Worm (Caenorhabditis elegans): Measurements from ENCODE around the gene AH9.6.

DNA sequence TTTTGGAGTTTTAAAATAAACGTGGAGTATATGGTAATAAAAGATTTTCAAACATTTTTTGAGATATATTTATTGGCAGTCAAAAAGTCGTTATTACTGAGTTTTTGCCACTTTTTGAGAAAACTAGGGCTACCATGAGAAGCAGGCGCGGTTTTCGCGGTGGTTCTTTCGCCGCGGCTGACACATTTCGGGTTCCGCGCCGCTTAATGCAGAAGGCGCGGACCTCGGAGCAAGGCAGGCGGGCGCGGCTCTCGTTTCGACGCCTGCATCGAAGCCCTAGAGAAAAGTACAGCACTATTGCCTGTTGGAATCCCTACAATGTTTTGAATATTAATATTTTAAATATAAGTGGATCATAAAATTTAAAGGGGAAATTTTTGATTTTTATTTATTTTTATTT, 48.5 kb downstream of the AH9.6 start:
- TF ChIP-seq pha-4 (tag; optimal IDR thresholded peaks at IDR 0.05) (no peak), nhr-237 (tag; optimal IDR thresholded peaks at IDR 0.05) (no peak), unc-62 (GFP tag; optimal IDR thresholded peaks at IDR 0.05) (no peak), M03D4.4 (tag; optimal IDR thresholded peaks at IDR 0.05) (no peak), mep-1 (tag; optimal IDR thresholded peaks at IDR 0.05) (no peak), unc-39 (tag; optimal IDR thresholded peaks at IDR 0.05) (no peak), hlh-1 (tag; optimal IDR thresholded peaks at IDR 0.05) (no peak), nhr-12 (tag; optimal IDR thresholded peaks at IDR 0.05) (no peak), tbx-8 (GFP tag; optimal IDR thresholded peaks at IDR 0.05) (no peak)
